2 worm cellular contexts compared by ENCODE assay signal in genomic region chrIV:6010274-6010673, ce11.
TF ChIP-seq lines count a peak whose summit lies in the region.

No protein-coding gene starts in this region.

TF ChIP-seq in whole organism, L4 larva, 104 proteins besides CTCF, POLR2A, EP300 and RAD21:
- peak; percentile 61 for TF ChIP-seq set-16 (GFP tag; IDR thresholded peaks at IDR 0.05; lab: Robert Waterston, UW)
- TF ChIP-seq mxl-3 (GFP tag; optimal IDR thresholded peaks at IDR 0.05; lab: Kevin White, UChicago), result no peak
- TF ChIP-seq unc-62 (GFP tag; optimal IDR thresholded peaks at IDR 0.05 in 1 of 2; lab: Kevin White, UChicago), result peak in 1 of 2 experiments; percentile 36
- no peak for TF ChIP-seq unc-62 (tag; optimal IDR thresholded peaks at IDR 0.05; lab: Kevin White, UChicago)

TF ChIP-seq in whole organism, young adult, 124 proteins besides CTCF, POLR2A, EP300 and RAD21:
- TF ChIP-seq zfh-2 (GFP tag; conservative IDR thresholded peaks at IDR 0.05; lab: Robert Waterston, UW) (peak; percentile 76), somi-1 (GFP tag; optimal IDR thresholded peaks at IDR 0.05; lab: Kevin White, UChicago) (no peak), ztf-25 (GFP tag; IDR thresholded peaks at IDR 0.05; lab: Robert Waterston, UW) (0 out of 2 replicates have a peak, but pooled peaks have one; percentile 40), ztf-28 (GFP tag; IDR thresholded peaks at IDR 0.05; lab: Robert Waterston, UW) (0 out of 2 replicates have a peak, but pooled peaks have one; percentile 25)
